Worm (Caenorhabditis elegans): Measurements from ENCODE around the gene crh-2.
A peak's percentile ranks its signal among the peaks of the same experiment; 100 is the strongest.

The crh-2 gene

ce11 chrII:5187469-5187868, at the start of gene crh-2:
Gene crh-2 (minus strand): TSS chrII:5187569.
- TF ChIP-seq pha-4 (tag; optimal IDR thresholded peaks at IDR 0.05) (no peak), mep-1 (tag; optimal IDR thresholded peaks at IDR 0.05) (no peak), ceh-39 (tag; optimal IDR thresholded peaks at IDR 0.05) (no peak), ham-2 (GFP tag; optimal IDR thresholded peaks at IDR 0.05) (no peak), ceh-83 (GFP tag; optimal IDR thresholded peaks at IDR 0.05) (no peak), sem-2 (GFP tag; optimal IDR thresholded peaks at IDR 0.05) (no peak), elt-3 (tag; optimal IDR thresholded peaks at IDR 0.05) (no peak), ztf-11 (tag; optimal IDR thresholded peaks at IDR 0.05) (no peak), mab-5 (tag; optimal IDR thresholded peaks at IDR 0.05) (no peak), ceh-43 (GFP tag; optimal IDR thresholded peaks at IDR 0.05) (no peak), unc-62 (GFP tag; optimal IDR thresholded peaks at IDR 0.05) (no peak), sptf-1 (tag; optimal IDR thresholded peaks at IDR 0.05) (no peak)

DNA sequence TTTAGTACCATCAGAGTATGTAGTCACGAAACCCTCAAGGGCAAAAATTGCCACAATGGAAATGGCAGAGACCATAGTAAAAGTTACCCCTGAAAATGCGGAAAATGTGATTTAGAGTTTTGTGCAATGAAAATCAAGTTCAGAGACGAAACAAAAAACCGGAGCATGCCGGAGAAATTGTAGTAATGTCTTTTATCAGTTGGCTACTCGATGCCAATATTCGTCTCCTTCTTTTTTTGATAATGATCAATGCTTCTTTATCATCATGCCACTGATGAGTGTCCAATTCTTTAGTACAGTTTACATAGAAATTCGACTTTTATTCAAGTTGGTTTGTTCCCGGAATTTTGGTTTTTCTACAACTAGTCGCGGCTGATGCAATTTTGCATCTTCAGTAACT, 48.4 kb upstream of the crh-2 start, which contains the start of gene pho-1:
Gene pho-1 (minus strand): TSS at position 89 of the 400 bp plus-strand sequence.
- TF ChIP-seq cnd-1 (tag; optimal IDR thresholded peaks at IDR 0.05) (no peak), unc-62 (GFP tag; optimal IDR thresholded peaks at IDR 0.05) (no peak), drap-1 (GFP tag; optimal IDR thresholded peaks at IDR 0.05) (no peak), blmp-1 (tag; optimal IDR thresholded peaks at IDR 0.05) (no peak), M03D4.4 (tag; optimal IDR thresholded peaks at IDR 0.05) (no peak), nhr-237 (tag; optimal IDR thresholded peaks at IDR 0.05) (no peak), ceh-83 (GFP tag; optimal IDR thresholded peaks at IDR 0.05) (no peak), nhr-76 (tag; optimal IDR thresholded peaks at IDR 0.05) (no peak), flh-1 (GFP tag; optimal IDR thresholded peaks at IDR 0.05) (no peak), sem-2 (GFP tag; optimal IDR thresholded peaks at IDR 0.05) (no peak), bed-3 (GFP tag; optimal IDR thresholded peaks at IDR 0.05) (no peak), ces-1 (GFP tag; optimal IDR thresholded peaks at IDR 0.05) (no peak), nhr-28 (tag; optimal IDR thresholded peaks at IDR 0.05) (no peak), ceh-39 (tag; optimal IDR thresholded peaks at IDR 0.05) (no peak), ztf-11 (tag; optimal IDR thresholded peaks at IDR 0.05) (no peak), elt-1 (tag; optimal IDR thresholded peaks at IDR 0.05; ENCODE audit: borderline replicate concordance, insufficient read depth) (no peak), sptf-1 (tag; optimal IDR thresholded peaks at IDR 0.05) (no peak), lin-32 (GFP tag; optimal IDR thresholded peaks at IDR 0.05) (no peak), mab-5 (tag; optimal IDR thresholded peaks at IDR 0.05) (no peak), nhr-12 (tag; optimal IDR thresholded peaks at IDR 0.05) (no peak)

ce11 chrII:5234728-5235127, 47.4 kb upstream of the crh-2 start:
- no peak for TF ChIP-seq zip-8 (tag; optimal IDR thresholded peaks at IDR 0.05)
- TF ChIP-seq ham-2 (GFP tag; optimal IDR thresholded peaks at IDR 0.05): no peak
- no peak for TF ChIP-seq ceh-83 (GFP tag; optimal IDR thresholded peaks at IDR 0.05)
- TF ChIP-seq ces-1 (GFP tag; optimal IDR thresholded peaks at IDR 0.05): no peak
- TF ChIP-seq pha-4 (tag; optimal IDR thresholded peaks at IDR 0.05): no peak
- TF ChIP-seq unc-62 (GFP tag; optimal IDR thresholded peaks at IDR 0.05): no peak
- no peak for TF ChIP-seq ceh-39 (tag; optimal IDR thresholded peaks at IDR 0.05)
- TF ChIP-seq elt-3 (tag; optimal IDR thresholded peaks at IDR 0.05): no peak
- TF ChIP-seq blmp-1 (tag; optimal IDR thresholded peaks at IDR 0.05): no peak
- TF ChIP-seq bed-3 (GFP tag; optimal IDR thresholded peaks at IDR 0.05): no peak
- no peak for TF ChIP-seq sem-2 (GFP tag; optimal IDR thresholded peaks at IDR 0.05)

DNA sequence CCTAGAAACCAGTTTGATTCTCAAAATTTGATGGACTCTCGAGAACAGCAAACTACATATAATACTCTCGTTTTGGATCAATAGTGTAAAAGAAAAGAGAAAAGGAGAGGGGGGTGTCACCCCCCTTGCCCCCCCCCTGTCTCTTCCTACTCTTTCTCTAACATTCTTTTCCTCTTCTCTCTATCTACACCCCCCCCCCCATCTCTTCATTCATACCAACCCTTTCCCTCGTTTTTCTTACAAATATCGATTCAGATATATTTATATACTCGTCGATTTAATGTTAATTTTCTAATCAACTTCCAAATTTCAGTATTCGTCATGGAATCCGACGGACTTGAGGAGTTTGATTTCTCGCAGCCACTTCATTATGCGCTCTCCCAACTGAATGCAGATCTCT, 43.7 kb upstream of the crh-2 start, which contains the start of gene EGAP2.1:
Gene EGAP2.1 (plus strand): TSS at position 301 of the 400 bp plus-strand sequence.
- TF ChIP-seq nhr-2 (tag; optimal IDR thresholded peaks at IDR 0.05): no peak
- peak; percentile 30 for TF ChIP-seq M03D4.4 (tag; optimal IDR thresholded peaks at IDR 0.05)

ce11 chrII:5229596-5229995, 42.2 kb upstream of the crh-2 start, which contains the start of gene EGAP2.2:
Gene EGAP2.2 (plus strand): TSS chrII:5229896.
- TF ChIP-seq lin-32 (GFP tag; optimal IDR thresholded peaks at IDR 0.05): no peak
- no peak for TF ChIP-seq nhr-237 (tag; optimal IDR thresholded peaks at IDR 0.05)
- TF ChIP-seq cnd-1 (tag; optimal IDR thresholded peaks at IDR 0.05): no peak
- no peak for TF ChIP-seq pha-4 (tag; optimal IDR thresholded peaks at IDR 0.05)
- TF ChIP-seq mab-5 (tag; optimal IDR thresholded peaks at IDR 0.05): no peak
- no peak for TF ChIP-seq nhr-76 (tag; optimal IDR thresholded peaks at IDR 0.05)
- no peak for TF ChIP-seq sem-2 (GFP tag; optimal IDR thresholded peaks at IDR 0.05)
- no peak for TF ChIP-seq ham-2 (GFP tag; optimal IDR thresholded peaks at IDR 0.05)
- no peak for TF ChIP-seq snpc-4 (tag; optimal IDR thresholded peaks at IDR 0.05)

ce11 chrII:5228662-5229061, 41.3 kb upstream of the crh-2 start:
- TF ChIP-seq ceh-39 (tag; optimal IDR thresholded peaks at IDR 0.05) (no peak), drap-1 (GFP tag; optimal IDR thresholded peaks at IDR 0.05) (no peak), ham-2 (GFP tag; optimal IDR thresholded peaks at IDR 0.05) (peak; percentile 40), cnd-1 (tag; optimal IDR thresholded peaks at IDR 0.05) (peak; percentile 12), pha-4 (tag; optimal IDR thresholded peaks at IDR 0.05) (no peak), zip-8 (tag; optimal IDR thresholded peaks at IDR 0.05) (no peak), ces-1 (GFP tag; optimal IDR thresholded peaks at IDR 0.05) (peak; percentile 17), unc-62 (GFP tag; optimal IDR thresholded peaks at IDR 0.05) (peak; percentile 68), sem-2 (GFP tag; optimal IDR thresholded peaks at IDR 0.05) (no peak), elt-1 (tag; optimal IDR thresholded peaks at IDR 0.05; ENCODE audit: borderline replicate concordance, insufficient read depth) (no peak), nhr-76 (tag; optimal IDR thresholded peaks at IDR 0.05) (no peak), lsy-2 (tag; optimal IDR thresholded peaks at IDR 0.05) (no peak), mls-2 (tag; optimal IDR thresholded peaks at IDR 0.05) (peak; percentile 42), ceh-83 (GFP tag; optimal IDR thresholded peaks at IDR 0.05) (no peak), bed-3 (GFP tag; optimal IDR thresholded peaks at IDR 0.05) (no peak)
